Worm (Caenorhabditis elegans): ENCODE results near the gene rle-1.
A peak's percentile ranks its signal among the peaks of the same experiment; 100 is the strongest.

The rle-1 gene

ce11 chrIII:10930850-10931249 lies 5.2 kb upstream of the rle-1 start, which contains the start of gene M142.5:
M142.5 (plus strand) TSS chrIII:10931201.
- TF ChIP-seq pag-3 (tag; optimal IDR thresholded peaks at IDR 0.05; ENCODE audit: borderline replicate concordance) (no peak), ceh-31 (tag; optimal IDR thresholded peaks at IDR 0.05) (peak; percentile 7)

- no peak for TF ChIP-seq hlh-15 (tag; optimal IDR thresholded peaks at IDR 0.05)
- no peak for TF ChIP-seq hlh-30 (tag; optimal IDR thresholded peaks at IDR 0.05; ENCODE audit: insufficient read depth)
- TF ChIP-seq tbx-7 (tag; optimal IDR thresholded peaks at IDR 0.05) = no peak
These were observed 2.7 kb upstream of the rle-1 start, which contains the start of gene M142.8 for ce11 chrIII:10933331-10933730. M142.8 (plus strand) TSS chrIII:10933631.

- TF ChIP-seq ceh-14 (tag; optimal IDR thresholded peaks at IDR 0.05) = no peak
- TF ChIP-seq lin-11 (tag; optimal IDR thresholded peaks at IDR 0.05) = no peak
- no peak for TF ChIP-seq dve-1 (tag; optimal IDR thresholded peaks at IDR 0.05)
- TF ChIP-seq che-1 (tag; optimal IDR thresholded peaks at IDR 0.05) = no peak
- no peak for TF ChIP-seq odd-2 (tag; optimal IDR thresholded peaks at IDR 0.05)
- TF ChIP-seq F13H6.1 (tag; optimal IDR thresholded peaks at IDR 0.05) = no peak
- TF ChIP-seq ceh-30 (tag; optimal IDR thresholded peaks at IDR 0.05) = no peak
- no peak for TF ChIP-seq pat-9 (tag; optimal IDR thresholded peaks at IDR 0.05)
- no peak for TF ChIP-seq ama-1 (optimal IDR thresholded peaks at IDR 0.05)
- TF ChIP-seq eyg-1 (tag; optimal IDR thresholded peaks at IDR 0.05) = no peak
- no peak for TF ChIP-seq nhr-232 (tag; optimal IDR thresholded peaks at IDR 0.05)
- no peak for TF ChIP-seq pha-4 (tag; optimal IDR thresholded peaks at IDR 0.05)
- TF ChIP-seq sox-2 (GFP tag; IDR thresholded peaks at IDR 0.05) = no peak
- TF ChIP-seq hlh-6 (tag; optimal IDR thresholded peaks at IDR 0.05) = no peak
- no peak for TF ChIP-seq ceh-19 (GFP tag; optimal IDR thresholded peaks at IDR 0.05)
- no peak for TF ChIP-seq rnt-1 (tag; optimal IDR thresholded peaks at IDR 0.05)
- no peak for TF ChIP-seq sdc-2 (tag; optimal IDR thresholded peaks at IDR 0.05)
These were observed 3.1 kb downstream of the rle-1 start for ce11 chrIII:10939184-10939583.

- no peak for TF ChIP-seq ceh-31 (tag; optimal IDR thresholded peaks at IDR 0.05)
- no peak for TF ChIP-seq hlh-30 (tag; optimal IDR thresholded peaks at IDR 0.05; ENCODE audit: insufficient read depth)
These were observed 6.9 kb downstream of the rle-1 start for ce11 chrIII:10942905-10943304.

- TF ChIP-seq K02D7.2 (tag; optimal IDR thresholded peaks at IDR 0.05) (no peak), fkh-10 (GFP tag; optimal IDR thresholded peaks at IDR 0.05) (no peak)
These were observed 9.5 kb downstream of the rle-1 start for ce11 chrIII:10945537-10945936.

ce11 chrIII:10947155-10947554 lies 11.1 kb downstream of the rle-1 start, which contains the start of gene strd-1:
strd-1 (plus strand) TSS chrIII:10947455.
- TF ChIP-seq npax-4 (tag; optimal IDR thresholded peaks at IDR 0.05) (no peak), hlh-6 (tag; optimal IDR thresholded peaks at IDR 0.05) (no peak), ahr-1 (tag; optimal IDR thresholded peaks at IDR 0.05) (no peak), ttx-3 (tag; optimal IDR thresholded peaks at IDR 0.05) (no peak), unc-42 (tag; optimal IDR thresholded peaks at IDR 0.05) (no peak), elt-4 (tag; optimal IDR thresholded peaks at IDR 0.05) (no peak), ref-2 (tag; optimal IDR thresholded peaks at IDR 0.05) (no peak), eyg-1 (tag; optimal IDR thresholded peaks at IDR 0.05) (no peak), odd-2 (tag; optimal IDR thresholded peaks at IDR 0.05) (no peak), pha-2 (tag; optimal IDR thresholded peaks at IDR 0.05) (no peak), ceh-34 (tag; optimal IDR thresholded peaks at IDR 0.05) (no peak), hlh-30 (tag; optimal IDR thresholded peaks at IDR 0.05; ENCODE audit: insufficient read depth) (no peak), ets-4 (tag; optimal IDR thresholded peaks at IDR 0.05) (no peak), tbx-7 (tag; optimal IDR thresholded peaks at IDR 0.05) (no peak), unc-3 (GFP tag; conservative IDR thresholded peaks at IDR 0.05) (no peak), unc-3 (tag; optimal IDR thresholded peaks at IDR 0.05) (no peak)
